Fruit fly (Drosophila melanogaster) Kc167 (cell line): ENCODE results near the gene CG42751.

Experiments
- Myc ChIP-seq: fragments of >200 bp; optimal IDR thresholded peaks from 2 replicates; lab custom pipeline; 2017; ENCODE audit warnings: missing external identifiers
- Sin3A ChIP-seq: fragments of >200 bp; optimal IDR thresholded peaks from 2 replicates; lab custom pipeline; 2018; ENCODE audit warnings: missing external identifiers
- h ChIP-seq: fragments of >200 bp; optimal IDR thresholded peaks from 3 replicates; lab custom pipeline; 2018; ENCODE audit warnings: missing external identifiers
- insv ChIP-seq: fragments of >200 bp; optimal IDR thresholded peaks from 3 replicates; lab custom pipeline; 2018; ENCODE audit warnings: missing external identifiers
- psq ChIP-seq: fragments of >200 bp; optimal IDR thresholded peaks from 2 replicates; lab custom pipeline; 2017; ENCODE audit warnings: missing external identifiers
- ttk ChIP-seq: sonication (Bioruptor generic); optimal IDR thresholded peaks from 2 replicates; lab custom pipeline; 2017; ENCODE audit warnings: missing external identifiers

dm6 chr2L:11874232-11874765 lies 21.1 kb downstream of the CG42751 start:
- TF ChIP-seq h (lab: Kevin White, UChicago): no peak
- no peak for TF ChIP-seq Myc (lab: Kevin White, UChicago)
- no peak for TF ChIP-seq ttk (lab: Kevin White, UChicago)
- no peak for TF ChIP-seq psq (lab: Kevin White, UChicago)
- TF ChIP-seq Sin3A (lab: Kevin White, UChicago): no peak
- TF ChIP-seq insv: no peak
